In genomic region chrIII:7718318-7718717, ce11 we compare ENCODE assay signal across 6 worm cellular contexts.
TF ChIP-seq lines count a peak whose summit lies in the region.

No protein-coding gene starts in this region.

TF ChIP-seq in whole organism, L1 larva, 84 proteins besides CTCF, POLR2A, EP300 and RAD21 (continued from another document and continues in another):
- peak; percentile 37 for TF ChIP-seq C16A3.4 (tag; optimal IDR thresholded peaks at IDR 0.05; lab: Kevin White, UChicago)
- peak; percentile 99 for TF ChIP-seq lin-14 (GFP tag; optimal IDR thresholded peaks at IDR 0.05; lab: Kevin White, UChicago)
- TF ChIP-seq nhr-47 (tag; optimal IDR thresholded peaks at IDR 0.05; lab: Kevin White, UChicago): peak; percentile 41
- TF ChIP-seq egl-27 (tag; optimal IDR thresholded peaks at IDR 0.05; lab: Kevin White, UChicago): no peak
- peak; percentile 67 to 72 for TF ChIP-seq lin-35 (GFP tag; optimal IDR thresholded peaks at IDR 0.05; lab: Kevin White, UChicago)
- TF ChIP-seq ceh-82 (tag; optimal IDR thresholded peaks at IDR 0.05; lab: Kevin White, UChicago): peak in 2 of 3 experiments; percentile 13 to 47
- TF ChIP-seq ets-5 (GFP tag; IDR thresholded peaks at IDR 0.05; lab: Robert Waterston, UW): no peak
- no peak for TF ChIP-seq sup-37 (GFP tag; optimal IDR thresholded peaks at IDR 0.05; lab: Kevin White, UChicago)
- peak; percentile 84 for TF ChIP-seq lin-13 (GFP tag; optimal IDR thresholded peaks at IDR 0.05; lab: Kevin White, UChicago)
- no peak for TF ChIP-seq vab-15 (tag; optimal IDR thresholded peaks at IDR 0.05; lab: Kevin White, UChicago)
- TF ChIP-seq ztf-4 (tag; optimal IDR thresholded peaks at IDR 0.05; lab: Kevin White, UChicago): peak; percentile 68
- TF ChIP-seq aha-1 (tag; optimal IDR thresholded peaks at IDR 0.05; lab: Kevin White, UChicago): no peak
- no peak for TF ChIP-seq fkh-10 (GFP tag; optimal IDR thresholded peaks at IDR 0.05; lab: Kevin White, UChicago)
- no peak for TF ChIP-seq jun-1 (tag; optimal IDR thresholded peaks at IDR 0.05; lab: Kevin White, UChicago)
- TF ChIP-seq mef-2 (tag; optimal IDR thresholded peaks at IDR 0.05; lab: Kevin White, UChicago): peak; percentile 11
- TF ChIP-seq pag-3 (tag; optimal IDR thresholded peaks at IDR 0.05; lab: Kevin White, UChicago; ENCODE audit: borderline replicate concordance, insufficient read depth): peak; percentile 14
- TF ChIP-seq nhr-11 (tag; optimal IDR thresholded peaks at IDR 0.05; lab: Kevin White, UChicago): no peak
- peak in 5 of 6 experiments; percentile 34 to 71 (median 49) for TF ChIP-seq elt-3 (tag; optimal IDR thresholded peaks at IDR 0.05; lab: Kevin White, UChicago)
- no peak for TF ChIP-seq isw-1 (GFP tag; IDR thresholded peaks at IDR 0.05; lab: Robert Waterston, UW)
- TF ChIP-seq skn-1 (tag; optimal IDR thresholded peaks at IDR 0.05; lab: Kevin White, UChicago): no peak
- no peak for TF ChIP-seq ceh-63 (GFP tag; optimal IDR thresholded peaks at IDR 0.05; lab: Kevin White, UChicago)
- TF ChIP-seq lin-39 (tag; optimal IDR thresholded peaks at IDR 0.05; lab: Kevin White, UChicago): no peak

TF ChIP-seq in whole organism, L2 larva, 48 proteins besides CTCF, POLR2A, EP300 and RAD21 (continued from another document and continues in another):
- TF ChIP-seq nhr-12 (tag; optimal IDR thresholded peaks at IDR 0.05; lab: Kevin White, UChicago) (no peak), nhr-25 (tag; optimal IDR thresholded peaks at IDR 0.05; lab: Kevin White, UChicago) (peak; percentile 54), ztf-4 (tag; optimal IDR thresholded peaks at IDR 0.05; lab: Kevin White, UChicago) (peak; percentile 45), R02D3.7 (tag; optimal IDR thresholded peaks at IDR 0.05; lab: Kevin White, UChicago) (no peak), nhr-10 (tag; optimal IDR thresholded peaks at IDR 0.05; lab: Kevin White, UChicago) (no peak), nhr-6 (tag; optimal IDR thresholded peaks at IDR 0.05; lab: Kevin White, UChicago) (peak; percentile 48), F13H6.1 (tag; optimal IDR thresholded peaks at IDR 0.05; lab: Kevin White, UChicago) (peak; percentile 85), nhr-11 (tag; optimal IDR thresholded peaks at IDR 0.05; lab: Kevin White, UChicago) (no peak), sma-9 (GFP tag; optimal IDR thresholded peaks at IDR 0.05; lab: Kevin White, UChicago) (peak; percentile 70), sma-9 (tag; optimal IDR thresholded peaks at IDR 0.05; lab: Kevin White, UChicago) (no peak), elt-3 (tag; optimal IDR thresholded peaks at IDR 0.05; lab: Kevin White, UChicago) (no peak), C34F6.9 (tag; optimal IDR thresholded peaks at IDR 0.05; lab: Kevin White, UChicago) (peak; percentile 73), unc-39 (tag; optimal IDR thresholded peaks at IDR 0.05; lab: Kevin White, UChicago) (no peak), egl-27 (tag; optimal IDR thresholded peaks at IDR 0.05; lab: Kevin White, UChicago) (no peak), nhr-21 (tag; optimal IDR thresholded peaks at IDR 0.05; lab: Kevin White, UChicago) (peak; percentile 66), Y55F3AM.14 (GFP tag; optimal IDR thresholded peaks at IDR 0.05; lab: Kevin White, UChicago) (no peak), blmp-1 (tag; optimal IDR thresholded peaks at IDR 0.05; lab: Kevin White, UChicago; ENCODE audit: insufficient read depth) (peak; percentile 43), ztf-1 (GFP tag; conservative IDR thresholded peaks at IDR 0.05; lab: Robert Waterston, UW) (no peak), unc-62 (GFP tag; optimal IDR thresholded peaks at IDR 0.05; lab: Kevin White, UChicago) (no peak), gmeb-1 (tag; optimal IDR thresholded peaks at IDR 0.05; lab: Kevin White, UChicago) (peak; percentile 61), ZK546.5 (tag; optimal IDR thresholded peaks at IDR 0.05; lab: Kevin White, UChicago) (no peak), crh-2 (tag; optimal IDR thresholded peaks at IDR 0.05; lab: Kevin White, UChicago) (peak; percentile 92), aly-2 (tag; optimal IDR thresholded peaks at IDR 0.05; lab: Kevin White, UChicago) (no peak)

TF ChIP-seq in whole organism, L3 larva, 47 proteins besides CTCF, POLR2A, EP300 and RAD21 (continued from another document):
- peak; percentile 76 for TF ChIP-seq nfya-1 (tag; optimal IDR thresholded peaks at IDR 0.05; lab: Kevin White, UChicago; ENCODE audit: insufficient read depth)
- TF ChIP-seq ceh-9 (tag; optimal IDR thresholded peaks at IDR 0.05; lab: Kevin White, UChicago): no peak
- no peak for TF ChIP-seq hmg-11 (tag; optimal IDR thresholded peaks at IDR 0.05; lab: Kevin White, UChicago)
- TF ChIP-seq ceh-28 (tag; optimal IDR thresholded peaks at IDR 0.05; lab: Kevin White, UChicago): no peak
- TF ChIP-seq nhr-77 (tag; optimal IDR thresholded peaks at IDR 0.05; lab: Kevin White, UChicago): no peak
- peak; percentile 37 for TF ChIP-seq jun-1 (tag; optimal IDR thresholded peaks at IDR 0.05; lab: Kevin White, UChicago)
- TF ChIP-seq pha-4 (tag; optimal IDR thresholded peaks at IDR 0.05; lab: Kevin White, UChicago): peak; percentile 87
- peak; percentile 15 for TF ChIP-seq unc-62 (GFP tag; optimal IDR thresholded peaks at IDR 0.05; lab: Kevin White, UChicago)
- TF ChIP-seq mml-1 (tag; optimal IDR thresholded peaks at IDR 0.05; lab: Kevin White, UChicago): no peak
- no peak for TF ChIP-seq fkh-10 (GFP tag; optimal IDR thresholded peaks at IDR 0.05; lab: Kevin White, UChicago)
- TF ChIP-seq R02D3.7 (tag; optimal IDR thresholded peaks at IDR 0.05; lab: Kevin White, UChicago): peak; percentile 1
- TF ChIP-seq ztf-11 (tag; optimal IDR thresholded peaks at IDR 0.05; lab: Kevin White, UChicago): no peak
- peak; percentile 3 for TF ChIP-seq skn-1 (tag; optimal IDR thresholded peaks at IDR 0.05; lab: Kevin White, UChicago)
- TF ChIP-seq zag-1 (tag; optimal IDR thresholded peaks at IDR 0.05; lab: Kevin White, UChicago): no peak
- TF ChIP-seq nhr-25 (tag; optimal IDR thresholded peaks at IDR 0.05; lab: Kevin White, UChicago): peak; percentile 64
- peak; percentile 54 for TF ChIP-seq egl-5 (tag; optimal IDR thresholded peaks at IDR 0.05; lab: Kevin White, UChicago)
- no peak for TF ChIP-seq ama-1 (optimal IDR thresholded peaks at IDR 0.05; lab: Kevin White, UChicago)
- no peak for TF ChIP-seq nhr-28 (tag; optimal IDR thresholded peaks at IDR 0.05; lab: Kevin White, UChicago)

TF ChIP-seq in whole organism, L4 larva, 104 proteins besides CTCF, POLR2A, EP300 and RAD21 (continued from another document and continues in another):
- peak; percentile 6 to 57 for TF ChIP-seq daf-16 (GFP tag; optimal IDR thresholded peaks at IDR 0.05; lab: Kevin White, UChicago)
- peak; percentile 82 for TF ChIP-seq daf-16 (tag; optimal IDR thresholded peaks at IDR 0.05; lab: Kevin White, UChicago)
- TF ChIP-seq aha-1 (tag; lab: Kevin White, UChicago): peak; percentile 46
- TF ChIP-seq mdl-1 (tag; optimal IDR thresholded peaks at IDR 0.05; lab: Kevin White, UChicago): peak in 1 of 2 experiments; percentile 83
- TF ChIP-seq snpc-1.2 (GFP tag; IDR thresholded peaks at IDR 0.05; lab: Robert Waterston, UW): no peak
- TF ChIP-seq tag-97 (GFP tag; IDR thresholded peaks at IDR 0.05; lab: Robert Waterston, UW): no peak
- TF ChIP-seq fkh-10 (GFP tag; optimal IDR thresholded peaks at IDR 0.05; lab: Kevin White, UChicago): no peak
- no peak for TF ChIP-seq madf-9 (GFP tag; conservative IDR thresholded peaks at IDR 0.05; lab: Robert Waterston, UW)
- TF ChIP-seq attf-4 (tag; optimal IDR thresholded peaks at IDR 0.05; lab: Kevin White, UChicago): no peak
- no peak for TF ChIP-seq nhr-6 (tag; optimal IDR thresholded peaks at IDR 0.05; lab: Kevin White, UChicago)
- TF ChIP-seq unc-39 (tag; optimal IDR thresholded peaks at IDR 0.05; lab: Kevin White, UChicago): no peak
- TF ChIP-seq T26A8.4 (GFP tag; IDR thresholded peaks at IDR 0.05; lab: Robert Waterston, UW): no peak
- no peak for TF ChIP-seq zfp-3 (GFP tag; conservative IDR thresholded peaks at IDR 0.05; lab: Robert Waterston, UW)
- TF ChIP-seq hlh-30 (tag; optimal IDR thresholded peaks at IDR 0.05; lab: Kevin White, UChicago; ENCODE audit: insufficient read depth): peak; percentile 87
- TF ChIP-seq pqm-1 (tag; optimal IDR thresholded peaks at IDR 0.05; lab: Kevin White, UChicago): peak; percentile 98
- TF ChIP-seq zfp-2 (tag; optimal IDR thresholded peaks at IDR 0.05; lab: Kevin White, UChicago): no peak
- TF ChIP-seq nhr-41 (GFP tag; IDR thresholded peaks at IDR 0.05; lab: Robert Waterston, UW): no peak
- TF ChIP-seq lin-1 (GFP tag; IDR thresholded peaks at IDR 0.05; lab: Robert Waterston, UW): peak; percentile 59
- TF ChIP-seq Y5F2A.4 (GFP tag; optimal IDR thresholded peaks at IDR 0.05; lab: Kevin White, UChicago): no peak
- no peak for TF ChIP-seq daf-8 (GFP tag; IDR thresholded peaks at IDR 0.05; lab: Robert Waterston, UW)
- TF ChIP-seq cey-2 (tag; optimal IDR thresholded peaks at IDR 0.05; lab: Kevin White, UChicago; ENCODE audit: borderline replicate concordance, insufficient read depth): no peak
- no peak for TF ChIP-seq nhr-102 (tag; optimal IDR thresholded peaks at IDR 0.05; lab: Kevin White, UChicago)
- TF ChIP-seq F10B5.3 (tag; optimal IDR thresholded peaks at IDR 0.05; lab: Kevin White, UChicago): no peak
- no peak for TF ChIP-seq sdz-12 (GFP tag; optimal IDR thresholded peaks at IDR 0.05; lab: Kevin White, UChicago)
- peak; percentile 69 for TF ChIP-seq mes-2 (tag; optimal IDR thresholded peaks at IDR 0.05; lab: Kevin White, UChicago; ENCODE audit: poor library complexity, severe bottlenecking)
- TF ChIP-seq gei-8 (GFP tag; optimal IDR thresholded peaks at IDR 0.05; lab: Kevin White, UChicago): no peak

TF ChIP-seq in whole organism, late embryonic, 69 proteins besides CTCF, POLR2A, EP300 and RAD21 (continued from another document):
- TF ChIP-seq fkh-6 (tag; optimal IDR thresholded peaks at IDR 0.05; lab: Kevin White, UChicago) (no peak), fkh-10 (GFP tag; optimal IDR thresholded peaks at IDR 0.05; lab: Kevin White, UChicago) (no peak), nhr-232 (tag; optimal IDR thresholded peaks at IDR 0.05; lab: Kevin White, UChicago) (no peak), unc-55 (GFP tag; optimal IDR thresholded peaks at IDR 0.05; lab: Kevin White, UChicago) (peak; percentile 3), nfya-1 (tag; optimal IDR thresholded peaks at IDR 0.05; lab: Kevin White, UChicago) (peak; percentile 24), ztf-16 (tag; optimal IDR thresholded peaks at IDR 0.05; lab: Kevin White, UChicago) (no peak), rnt-1 (tag; optimal IDR thresholded peaks at IDR 0.05; lab: Kevin White, UChicago) (peak; percentile 6), hlh-30 (tag; optimal IDR thresholded peaks at IDR 0.05; lab: Kevin White, UChicago; ENCODE audit: insufficient read depth) (no peak), ceh-31 (tag; optimal IDR thresholded peaks at IDR 0.05; lab: Kevin White, UChicago) (no peak), zip-5 (tag; optimal IDR thresholded peaks at IDR 0.05; lab: Kevin White, UChicago) (no peak), sox-4 (tag; optimal IDR thresholded peaks at IDR 0.05; lab: Kevin White, UChicago) (no peak), dve-1 (tag; optimal IDR thresholded peaks at IDR 0.05; lab: Kevin White, UChicago) (no peak), T23F11.4 (GFP tag; optimal IDR thresholded peaks at IDR 0.05; lab: Kevin White, UChicago) (no peak), ceh-18 (tag; optimal IDR thresholded peaks at IDR 0.05; lab: Kevin White, UChicago) (peak; percentile 47), che-1 (tag; optimal IDR thresholded peaks at IDR 0.05; lab: Kevin White, UChicago) (no peak), ahr-1 (tag; optimal IDR thresholded peaks at IDR 0.05; lab: Kevin White, UChicago) (no peak), hlh-6 (tag; optimal IDR thresholded peaks at IDR 0.05; lab: Kevin White, UChicago) (no peak), unc-42 (tag; optimal IDR thresholded peaks at IDR 0.05; lab: Kevin White, UChicago) (no peak), ceh-24 (tag; optimal IDR thresholded peaks at IDR 0.05; lab: Kevin White, UChicago) (no peak), ceh-2 (tag; optimal IDR thresholded peaks at IDR 0.05; lab: Kevin White, UChicago) (no peak)
TF ChIP-seq in whole organism, late embryonic: peak in this region for 4.

TF ChIP-seq in whole organism, young adult, 124 proteins besides CTCF, POLR2A, EP300 and RAD21 (continued from another document and continues in another):
- TF ChIP-seq attf-3 (GFP tag; conservative IDR thresholded peaks at IDR 0.05; lab: Robert Waterston, UW) (no peak), ztf-18 (tag; optimal IDR thresholded peaks at IDR 0.05; lab: Kevin White, UChicago) (peak; percentile 47), fkh-3 (tag; optimal IDR thresholded peaks at IDR 0.05; lab: Kevin White, UChicago) (no peak), somi-1 (GFP tag; optimal IDR thresholded peaks at IDR 0.05; lab: Kevin White, UChicago) (peak; percentile 71), ceh-40 (GFP tag; IDR thresholded peaks at IDR 0.05; lab: Robert Waterston, UW) (no peak), tbp1 (GFP tag; optimal IDR thresholded peaks at IDR 0.05; lab: Kevin White, UChicago) (peak; percentile 38), bed-1 (GFP tag; IDR thresholded peaks at IDR 0.05; lab: Robert Waterston, UW) (no peak), attf-5 (GFP tag; optimal IDR thresholded peaks at IDR 0.05; lab: Kevin White, UChicago) (peak; percentile 86), nfyb-1 (GFP tag; IDR thresholded peaks at IDR 0.05; lab: Robert Waterston, UW) (peak; percentile 33; the same call in 1 of the 2 replicates), akir-1 (GFP tag; optimal IDR thresholded peaks at IDR 0.05; lab: Kevin White, UChicago) (no peak), lin-26 (GFP tag; IDR thresholded peaks at IDR 0.05; lab: Robert Waterston, UW) (0 out of 2 replicates have a peak, but pooled peaks have one; percentile 45), rec-8 (tag; optimal IDR thresholded peaks at IDR 0.05; lab: Kevin White, UChicago) (no peak), Y53G8AR.9 (GFP tag; conservative IDR thresholded peaks at IDR 0.05; lab: Robert Waterston, UW) (peak; percentile 54; the same call in 1 of the 2 replicates), sptf-2 (GFP tag; optimal IDR thresholded peaks at IDR 0.05; lab: Kevin White, UChicago) (no peak), ztf-25 (GFP tag; IDR thresholded peaks at IDR 0.05; lab: Robert Waterston, UW) (no peak), nhr-179 (tag; optimal IDR thresholded peaks at IDR 0.05; lab: Kevin White, UChicago) (no peak), C06A6.2 (GFP tag; conservative IDR thresholded peaks at IDR 0.05; lab: Robert Waterston, UW) (0 out of 2 replicates have a peak, but pooled peaks have one; percentile 26), die-1 (tag; optimal IDR thresholded peaks at IDR 0.05; lab: Kevin White, UChicago) (no peak), chd-7 (tag; optimal IDR thresholded peaks at IDR 0.05; lab: Kevin White, UChicago) (peak; percentile 13), nhr-27 (tag; optimal IDR thresholded peaks at IDR 0.05; lab: Kevin White, UChicago) (no peak), F10E7.11 (tag; optimal IDR thresholded peaks at IDR 0.05; lab: Kevin White, UChicago) (no peak), madf-10 (tag; optimal IDR thresholded peaks at IDR 0.05; lab: Kevin White, UChicago) (peak; percentile 25), tbx-9 (tag; optimal IDR thresholded peaks at IDR 0.05; lab: Kevin White, UChicago; ENCODE audit: borderline replicate concordance) (no peak), tlf-1 (GFP tag; optimal IDR thresholded peaks at IDR 0.05; lab: Kevin White, UChicago) (peak; percentile 3), snpc-4 (GFP tag; optimal IDR thresholded peaks at IDR 0.05; lab: Kevin White, UChicago) (no peak), snpc-4 (tag; optimal IDR thresholded peaks at IDR 0.05; lab: Kevin White, UChicago) (peak in 2 of 4 experiments; percentile 7 to 68), F39B2.1 (GFP tag; IDR thresholded peaks at IDR 0.05; lab: Robert Waterston, UW) (no peak), nfya-1 (tag; optimal IDR thresholded peaks at IDR 0.05; lab: Kevin White, UChicago; ENCODE audit: borderline replicate concordance, insufficient read depth) (no peak), F22D6.2 (tag; optimal IDR thresholded peaks at IDR 0.05; lab: Kevin White, UChicago) (peak; percentile 67), athp-1 (tag; optimal IDR thresholded peaks at IDR 0.05; lab: Kevin White, UChicago) (no peak), zim-3 (tag; optimal IDR thresholded peaks at IDR 0.05; lab: Kevin White, UChicago) (no peak), ets-4 (GFP tag; optimal IDR thresholded peaks at IDR 0.05; lab: Kevin White, UChicago) (peak; percentile 34), repo-1 (tag; optimal IDR thresholded peaks at IDR 0.05; lab: Kevin White, UChicago) (no peak), ekl-4 (GFP tag; IDR thresholded peaks at IDR 0.05; lab: Robert Waterston, UW) (peak; percentile 48; the same call in 1 of the 2 replicates), lin-35 (GFP tag; optimal IDR thresholded peaks at IDR 0.05; lab: Kevin White, UChicago) (no peak), F57A8.1 (GFP tag; optimal IDR thresholded peaks at IDR 0.05; lab: Kevin White, UChicago) (no peak), dox-1 (GFP tag; IDR thresholded peaks at IDR 0.05; lab: Robert Waterston, UW) (peak; percentile 82), egl-18 (GFP tag; IDR thresholded peaks at IDR 0.05; lab: Robert Waterston, UW) (no peak)
